Worm (Caenorhabditis elegans) whole organism, L4/young adult: ENCODE data around the gene srh-288.

Source experiments
- W03F9.2 ChIP-seq: fragments of 150-350 bp; optimal IDR thresholded peaks from 2 replicates; lab custom pipeline; 2014; ENCODE audit warnings: missing biosample characterization, missing genetic modification characterization
- dao-5 ChIP-seq: sonication (generic microtip); optimal IDR thresholded peaks from 2 replicates; lab custom pipeline; 2016; ENCODE audit warnings: missing genotype, missing genetic modification characterization, moderate library complexity, missing compliant biosample characterization
- him-1 ChIP-seq: sonication (generic microtip); optimal IDR thresholded peaks from 2 replicates; lab custom pipeline; 2016; ENCODE audit warnings: missing genotype, missing genetic modification reagents, missing genetic modification characterization, missing compliant biosample characterization

The srh-288 gene

ce11 chrV:17795655-17796054 lies at the start of gene srh-288:
TSS of gene srh-288 (minus strand) at chrV:17795755.
- TF ChIP-seq W03F9.2, result no peak
- TF ChIP-seq dao-5, result no peak
- TF ChIP-seq him-1 (tag; lab: Kevin White, UChicago), result no peak

- TF ChIP-seq him-1 (tag; lab: Kevin White, UChicago), result no peak
- TF ChIP-seq dao-5, result no peak
- TF ChIP-seq W03F9.2, result no peak
Measured at ce11 chrV:17844106-17844505, 48.6 kb upstream of the srh-288 start, which contains the start of gene srh-286. TSS of gene srh-286 (minus strand) at chrV:17844206.

ce11 chrV:17831350-17831749 lies 35.8 kb upstream of the srh-288 start, which contains the start of gene srh-303:
TSS of gene srh-303 (plus strand) at chrV:17831650.
- TF ChIP-seq W03F9.2, result no peak
- no peak for TF ChIP-seq him-1 (tag; lab: Kevin White, UChicago)
- no peak for TF ChIP-seq dao-5

ce11 chrV:17828310-17828709 lies 32.8 kb upstream of the srh-288 start, which contains the start of gene srh-304:
TSS of gene srh-304 (plus strand) at chrV:17828610.
- TF ChIP-seq him-1 (tag; lab: Kevin White, UChicago), result no peak
- TF ChIP-seq W03F9.2, result no peak
- TF ChIP-seq dao-5, result no peak

ce11 chrV:17824610-17825009 lies 29.1 kb upstream of the srh-288 start, which contains the start of gene srh-301:
TSS of gene srh-301 (plus strand) at chrV:17824910.
- TF ChIP-seq W03F9.2, result no peak
- TF ChIP-seq him-1 (tag; lab: Kevin White, UChicago), result no peak
- TF ChIP-seq dao-5, result no peak

- no peak for TF ChIP-seq dao-5
- TF ChIP-seq W03F9.2, result no peak
- TF ChIP-seq him-1 (tag; lab: Kevin White, UChicago), result no peak
Measured at ce11 chrV:17821805-17822204, 26.2 kb upstream of the srh-288 start, which contains the start of gene srh-300. TSS of gene srh-300 (plus strand) at chrV:17822105.

- TF ChIP-seq W03F9.2, result no peak
- no peak for TF ChIP-seq him-1 (tag; lab: Kevin White, UChicago)
- TF ChIP-seq dao-5, result no peak
Measured at ce11 chrV:17819704-17820103, 24.1 kb upstream of the srh-288 start.

- no peak for TF ChIP-seq dao-5
- TF ChIP-seq W03F9.2, result no peak
- no peak for TF ChIP-seq him-1 (tag; lab: Kevin White, UChicago)
Measured at ce11 chrV:17818567-17818966, 23.0 kb upstream of the srh-288 start, which contains the start of gene srh-298. TSS of gene srh-298 (plus strand) at chrV:17818867.

ce11 chrV:17812127-17812526 lies 16.6 kb upstream of the srh-288 start:
- TF ChIP-seq him-1 (tag; lab: Kevin White, UChicago) (no peak), W03F9.2 (no peak), dao-5 (no peak)

- TF ChIP-seq him-1 (tag; lab: Kevin White, UChicago) (no peak), dao-5 (no peak), W03F9.2 (no peak)
Measured at ce11 chrV:17810053-17810452, 14.5 kb upstream of the srh-288 start, which contains the start of gene srh-296. TSS of gene srh-296 (plus strand) at chrV:17810353.

- TF ChIP-seq him-1 (tag; lab: Kevin White, UChicago), result no peak
- no peak for TF ChIP-seq W03F9.2
- TF ChIP-seq dao-5, result no peak
Measured at ce11 chrV:17805323-17805722, 9.8 kb upstream of the srh-288 start, which contains the start of gene srh-291. TSS of gene srh-291 (plus strand) at chrV:17805623.

ce11 chrV:17802519-17802918 lies 7.0 kb upstream of the srh-288 start, which contains the start of the genes Y94A7B.11 and srh-292:
TSS of gene Y94A7B.11 (minus strand) at chrV:17802619.
TSS of gene srh-292 (plus strand) at chrV:17802769.
- TF ChIP-seq dao-5 (no peak), him-1 (tag; lab: Kevin White, UChicago) (no peak), W03F9.2 (no peak)

ce11 chrV:17800538-17800937 lies 5.0 kb upstream of the srh-288 start, which contains the start of gene srh-287:
TSS of gene srh-287 (plus strand) at chrV:17800838.
- no peak for TF ChIP-seq dao-5
- no peak for TF ChIP-seq him-1 (tag; lab: Kevin White, UChicago)
- no peak for TF ChIP-seq W03F9.2

ce11 chrV:17798789-17799188 lies 3.2 kb upstream of the srh-288 start, which contains the start of gene srx-18:
TSS of gene srx-18 (minus strand) at chrV:17798889.
- no peak for TF ChIP-seq dao-5
- no peak for TF ChIP-seq W03F9.2
- TF ChIP-seq him-1 (tag; lab: Kevin White, UChicago), result no peak

ce11 chrV:17793986-17794385 lies 1.6 kb downstream of the srh-288 start, which contains the start of gene srh-289:
TSS of gene srh-289 (minus strand) at chrV:17794086.
- TF ChIP-seq him-1 (tag; lab: Kevin White, UChicago) (no peak), dao-5 (no peak), W03F9.2 (no peak)
